Worm (Caenorhabditis elegans): ENCODE data around the gene unc-83.

unc-83 gene

ce11 chrV:6438601-6439000, 26.3 kb upstream of the unc-83 start, which contains the start of gene T05H4.4:
Gene T05H4.4 (plus strand): TSS chrV:6438901.
- no peak for TF ChIP-seq ceh-30 (tag; optimal IDR thresholded peaks at IDR 0.05)
- TF ChIP-seq unc-42 (tag; optimal IDR thresholded peaks at IDR 0.05) = no peak
- no peak for TF ChIP-seq sox-2 (GFP tag; IDR thresholded peaks at IDR 0.05)

DNA sequence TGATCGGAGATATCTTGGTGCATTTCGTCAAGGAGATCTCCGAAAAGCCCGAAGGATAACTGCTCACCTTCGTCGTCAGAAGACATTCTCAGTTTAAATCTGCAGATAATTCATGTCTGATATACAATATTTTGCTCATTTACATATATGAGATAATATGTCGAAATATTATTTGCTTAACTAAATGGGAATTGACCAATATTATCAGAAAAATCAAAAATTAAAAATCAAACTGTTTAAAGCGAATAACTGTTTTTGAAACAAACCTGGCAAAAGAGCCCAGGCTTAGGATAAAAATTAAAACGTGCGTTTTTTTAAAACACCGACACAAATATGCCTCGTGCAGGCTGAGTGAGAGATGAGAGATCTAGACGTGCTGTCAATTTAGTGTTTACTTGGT, 23.3 kb upstream of the unc-83 start, which contains the start of gene T05H4.15:
T05H4.15 (minus strand) TSS at position 101 of the 400 bp plus-strand sequence.
- TF ChIP-seq hlh-30 (tag; optimal IDR thresholded peaks at IDR 0.05; ENCODE audit: insufficient read depth) (no peak), ceh-45 (GFP tag; IDR thresholded peaks at IDR 0.05) (no peak), eyg-1 (tag; optimal IDR thresholded peaks at IDR 0.05) (no peak), lim-6 (tag; optimal IDR thresholded peaks at IDR 0.05) (no peak), nhr-11 (tag; optimal IDR thresholded peaks at IDR 0.05) (no peak), ceh-24 (tag; optimal IDR thresholded peaks at IDR 0.05) (no peak), dmd-4 (tag; optimal IDR thresholded peaks at IDR 0.05; ENCODE audit: borderline replicate concordance) (no peak), ceh-19 (GFP tag; optimal IDR thresholded peaks at IDR 0.05) (no peak), ceh-31 (tag; optimal IDR thresholded peaks at IDR 0.05) (no peak), pat-9 (tag; optimal IDR thresholded peaks at IDR 0.05) (no peak), elt-2 (tag; optimal IDR thresholded peaks at IDR 0.05) (no peak), rnt-1 (tag; optimal IDR thresholded peaks at IDR 0.05) (no peak)

DNA sequence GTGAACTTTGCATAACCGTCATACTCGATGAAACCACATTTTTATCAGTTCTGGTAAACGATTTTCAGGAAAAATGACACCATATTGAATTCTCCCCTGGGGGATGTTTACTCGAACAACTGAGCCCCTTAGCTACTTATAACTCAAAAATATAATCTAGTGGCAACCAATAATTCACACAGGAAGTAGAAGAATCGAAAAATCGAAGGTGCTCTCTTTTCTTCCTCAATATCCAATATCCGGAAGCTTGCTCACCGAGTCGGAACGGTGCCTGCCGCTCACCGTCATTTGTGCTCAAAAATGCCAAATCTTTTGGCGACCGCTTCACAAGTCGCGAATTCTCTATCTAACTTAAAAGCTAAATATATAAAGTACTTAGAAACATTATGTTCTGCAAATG, 22.8 kb upstream of the unc-83 start, which contains the start of gene T05H4.3:
T05H4.3 (plus strand) TSS at position 301 of the 400 bp plus-strand sequence.
- TF ChIP-seq ceh-18 (tag; optimal IDR thresholded peaks at IDR 0.05) (no peak), lin-11 (tag; optimal IDR thresholded peaks at IDR 0.05) (no peak), odd-2 (tag; optimal IDR thresholded peaks at IDR 0.05) (no peak), pag-3 (tag; optimal IDR thresholded peaks at IDR 0.05; ENCODE audit: borderline replicate concordance) (no peak), ceh-31 (tag; optimal IDR thresholded peaks at IDR 0.05) (no peak), pax-1 (tag; optimal IDR thresholded peaks at IDR 0.05) (no peak), ceh-6 (GFP tag; optimal IDR thresholded peaks at IDR 0.05) (no peak), madf-2 (tag; optimal IDR thresholded peaks at IDR 0.05) (no peak), K09A11.1 (tag; optimal IDR thresholded peaks at IDR 0.05; ENCODE audit: insufficient read depth) (no peak), ref-2 (tag; optimal IDR thresholded peaks at IDR 0.05) (no peak), hlh-15 (tag; optimal IDR thresholded peaks at IDR 0.05) (no peak), hlh-6 (tag; optimal IDR thresholded peaks at IDR 0.05) (no peak), npax-4 (tag; optimal IDR thresholded peaks at IDR 0.05) (no peak), Y22D7AL.16 (tag; optimal IDR thresholded peaks at IDR 0.05) (no peak), syd-9 (tag; optimal IDR thresholded peaks at IDR 0.05) (no peak), unc-42 (tag; optimal IDR thresholded peaks at IDR 0.05) (no peak), ceh-34 (tag; optimal IDR thresholded peaks at IDR 0.05) (no peak), unc-86 (tag; optimal IDR thresholded peaks at IDR 0.05) (no peak), ceh-30 (tag; optimal IDR thresholded peaks at IDR 0.05) (no peak), F13H6.1 (tag; optimal IDR thresholded peaks at IDR 0.05) (no peak)

- TF ChIP-seq unc-86 (tag; optimal IDR thresholded peaks at IDR 0.05) (no peak), ceh-24 (tag; optimal IDR thresholded peaks at IDR 0.05) (no peak), unc-3 (GFP tag; conservative IDR thresholded peaks at IDR 0.05) (no peak), unc-3 (tag; optimal IDR thresholded peaks at IDR 0.05) (no peak), K09A11.1 (tag; optimal IDR thresholded peaks at IDR 0.05; ENCODE audit: insufficient read depth) (no peak), zip-5 (tag; optimal IDR thresholded peaks at IDR 0.05) (no peak), nfya-1 (tag; optimal IDR thresholded peaks at IDR 0.05) (no peak), T23F11.4 (GFP tag; optimal IDR thresholded peaks at IDR 0.05) (no peak), C38D4.7 (GFP tag; optimal IDR thresholded peaks at IDR 0.05) (no peak), fkh-10 (GFP tag; optimal IDR thresholded peaks at IDR 0.05) (no peak), pag-3 (tag; optimal IDR thresholded peaks at IDR 0.05; ENCODE audit: borderline replicate concordance) (no peak)
These were observed 16.5 kb upstream of the unc-83 start, which contains the start of gene fbxa-196 for ce11 chrV:6448356-6448755. Gene fbxa-196 (plus strand): TSS chrV:6448656.
